Worm (Caenorhabditis elegans) whole organism, L3 larva: ENCODE measurements around the gene nhr-107.

Source experiments
- R02D3.7 ChIP-seq: fragments of 150-350 bp; optimal IDR thresholded peaks from 2 replicates; lab custom pipeline; 2014; ENCODE audit warnings: missing biosample characterization, missing genetic modification characterization
- aly-2 ChIP-seq: fragments of 150-350 bp; optimal IDR thresholded peaks from 2 replicates; lab custom pipeline; 2014; ENCODE audit warnings: missing biosample characterization, missing genetic modification characterization
- ama-1 ChIP-seq: fragments of 150-350 bp; optimal IDR thresholded peaks from 2 replicates; lab custom pipeline; 2018
- ceh-16 ChIP-seq: sonication (generic microtip); optimal IDR thresholded peaks from 2 replicates; lab custom pipeline; 2017; ENCODE audit warnings: missing biosample characterization, missing genetic modification characterization
- ceh-9 ChIP-seq: sonication (generic microtip); optimal IDR thresholded peaks from 2 replicates; lab custom pipeline; 2018; ENCODE audit warnings: missing biosample characterization, missing genetic modification characterization
- daf-12 ChIP-seq: fragments of 150-350 bp; optimal IDR thresholded peaks from 2 replicates; lab custom pipeline; 2014; ENCODE audit warnings: missing biosample characterization, missing genetic modification reagents, missing genetic modification characterization
- egl-27 ChIP-seq: sonication (generic microtip); optimal IDR thresholded peaks from 4 replicates; lab custom pipeline; 2017; ENCODE audit warnings: missing biosample characterization, missing genetic modification reagents, missing genetic modification characterization
- elt-1 ChIP-seq: fragments of 150-350 bp; optimal IDR thresholded peaks from 2 replicates; lab custom pipeline; 2014; ENCODE audit warnings: missing biosample characterization, missing genetic modification characterization
- elt-2 ChIP-seq: sonication (generic microtip); optimal IDR thresholded peaks from 2 replicates; lab custom pipeline; 2016; ENCODE audit warnings: missing genetic modification reagents, mild to moderate bottlenecking, missing genetic modification characterization, missing compliant biosample characterization
- elt-3 ChIP-seq, 3 experiments: fragments of 150-350 bp in 1 of 3; sonication (generic microtip) in 2 of 3; optimal IDR thresholded peaks; 2 replicates in 2 of 3; 4 replicates in 1 of 3; lab custom pipeline; 2014 to 2017; ENCODE audit warnings: missing biosample characterization in 3 of 3, missing genetic modification characterization in 3 of 3
- eor-1 ChIP-seq, 2 experiments: fragments of 150-350 bp; optimal IDR thresholded peaks; 2 replicates each; lab custom pipeline; 2014 to 2018; ENCODE audit warnings: missing biosample characterization in 2 of 2, missing genetic modification characterization in 2 of 2
- hmg-11 ChIP-seq: sonication (generic microtip); optimal IDR thresholded peaks from 2 replicates; lab custom pipeline; 2016; ENCODE audit warnings: missing genetic modification characterization, missing compliant biosample characterization
- jun-1 ChIP-seq: fragments of 150-350 bp; optimal IDR thresholded peaks from 2 replicates; lab custom pipeline; 2014; ENCODE audit warnings: missing biosample characterization, missing genetic modification reagents, missing genetic modification characterization
- lsy-12 ChIP-seq: sonication (generic microtip); optimal IDR thresholded peaks from 2 replicates; lab custom pipeline; 2016; ENCODE audit warnings: mild to moderate bottlenecking, missing genetic modification characterization, missing compliant biosample characterization
- mdl-1 ChIP-seq: fragments of 150-350 bp; optimal IDR thresholded peaks from 2 replicates; lab custom pipeline; 2014; ENCODE audit warnings: missing biosample characterization, missing genetic modification characterization
- mml-1 ChIP-seq: fragments of 150-350 bp; sonication (generic microtip); optimal IDR thresholded peaks from 3 replicates; lab custom pipeline; 2014; ENCODE audit warnings: missing biosample characterization, missing genetic modification characterization
- nfya-1 ChIP-seq: sonication (generic microtip); optimal IDR thresholded peaks from 2 replicates; lab custom pipeline; 2017; ENCODE audit warnings: missing genetic modification characterization, mild to moderate bottlenecking, missing compliant biosample characterization, antibody characterized with exemption, moderate library complexity; ENCODE audit not compliant: insufficient read depth
- nhr-11 ChIP-seq: fragments of 150-350 bp; optimal IDR thresholded peaks from 2 replicates; lab custom pipeline; 2014; ENCODE audit warnings: missing biosample characterization, missing genetic modification characterization
- nhr-23 ChIP-seq: fragments of 150-350 bp; optimal IDR thresholded peaks from 2 replicates; lab custom pipeline; 2014; ENCODE audit warnings: missing biosample characterization, missing genetic modification reagents, missing genetic modification characterization
- nhr-43 ChIP-seq: sonication (generic microtip); optimal IDR thresholded peaks from 2 replicates; lab custom pipeline; 2016; ENCODE audit warnings: mild to moderate bottlenecking, missing genetic modification characterization, missing compliant biosample characterization; ENCODE audit not compliant: poor library complexity, severe bottlenecking
- nhr-76 ChIP-seq: fragments of 150-350 bp; sonication (generic microtip); optimal IDR thresholded peaks from 5 replicates; lab custom pipeline; 2014; ENCODE audit warnings: missing biosample characterization, missing genetic modification characterization
- nhr-77 ChIP-seq: fragments of 150-350 bp; optimal IDR thresholded peaks from 2 replicates; lab custom pipeline; 2014; ENCODE audit warnings: missing biosample characterization, missing genetic modification characterization
- pqm-1 ChIP-seq: fragments of 150-350 bp; optimal IDR thresholded peaks from 2 replicates; lab custom pipeline; 2017; ENCODE audit warnings: missing biosample characterization, missing genetic modification characterization, inconsistent platforms
- sea-2 ChIP-seq: fragments of 150-350 bp; sonication (generic microtip); optimal IDR thresholded peaks from 4 replicates; lab custom pipeline; 2014; ENCODE audit warnings: missing biosample characterization, missing genetic modification reagents, missing genetic modification characterization
- skn-1 ChIP-seq: fragments of 150-350 bp; optimal IDR thresholded peaks from 2 replicates; lab custom pipeline; 2014; ENCODE audit warnings: missing biosample characterization, missing genetic modification characterization
- snpc-4 ChIP-seq: fragments of 150-350 bp; optimal IDR thresholded peaks from 2 replicates; lab custom pipeline; 2014; ENCODE audit warnings: missing biosample characterization, missing genetic modification characterization
- tbx-2 ChIP-seq: sonication (generic microtip); optimal IDR thresholded peaks from 2 replicates; lab custom pipeline; 2016; ENCODE audit warnings: mild to moderate bottlenecking, missing genetic modification characterization, missing compliant biosample characterization
- unc-39 ChIP-seq: sonication (generic microtip); optimal IDR thresholded peaks from 4 replicates; lab custom pipeline; 2017; ENCODE audit warnings: missing biosample characterization, missing genetic modification characterization
- unc-62 ChIP-seq: fragments of 150-350 bp; sonication (generic microtip); optimal IDR thresholded peaks from 4 replicates; lab custom pipeline; 2014; ENCODE audit warnings: missing biosample characterization, missing genetic modification reagents, missing genetic modification characterization
- zag-1 ChIP-seq: fragments of 150-350 bp; optimal IDR thresholded peaks from 2 replicates; lab custom pipeline; 2014; ENCODE audit warnings: missing biosample characterization, missing genetic modification characterization
- ztf-11 ChIP-seq: fragments of 150-350 bp; optimal IDR thresholded peaks from 2 replicates; lab custom pipeline; 2014; ENCODE audit warnings: missing biosample characterization, missing genetic modification characterization
- ztf-4 ChIP-seq: fragments of 150-350 bp; optimal IDR thresholded peaks from 2 replicates; lab custom pipeline; 2014; ENCODE audit warnings: missing biosample characterization, missing genetic modification characterization

The nhr-107 gene

DNA sequence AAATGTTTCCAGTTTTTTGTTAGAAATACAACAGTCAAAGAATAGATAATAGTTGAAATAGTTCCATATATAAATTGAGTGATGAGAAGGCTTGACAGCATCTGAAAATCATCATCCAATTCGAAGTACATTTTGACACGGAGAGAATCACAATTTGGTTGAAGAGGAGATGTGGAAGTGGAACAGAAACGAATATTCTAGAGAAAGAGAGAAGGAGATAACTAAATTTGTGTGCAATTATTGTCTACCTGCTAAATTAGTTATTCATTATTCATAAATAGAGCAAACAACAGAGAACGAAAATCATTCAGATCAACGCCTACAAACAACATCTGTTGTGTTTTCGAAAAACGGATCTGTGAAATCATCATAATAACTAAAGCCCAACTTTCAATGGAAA lies 43.1 kb downstream of the nhr-107 start, which contains the start of gene srg-31:
TSS of gene srg-31 (minus strand) at position 101 of the 400 bp plus-strand sequence.
- no peak for TF ChIP-seq eor-1 (tag; optimal IDR thresholded peaks at IDR 0.05; lab: Kevin White, UChicago)
- no peak for TF ChIP-seq nhr-43 (tag; lab: Kevin White, UChicago)
- TF ChIP-seq aly-2, result no peak
- TF ChIP-seq, all 47 proteins: peak for 0

DNA sequence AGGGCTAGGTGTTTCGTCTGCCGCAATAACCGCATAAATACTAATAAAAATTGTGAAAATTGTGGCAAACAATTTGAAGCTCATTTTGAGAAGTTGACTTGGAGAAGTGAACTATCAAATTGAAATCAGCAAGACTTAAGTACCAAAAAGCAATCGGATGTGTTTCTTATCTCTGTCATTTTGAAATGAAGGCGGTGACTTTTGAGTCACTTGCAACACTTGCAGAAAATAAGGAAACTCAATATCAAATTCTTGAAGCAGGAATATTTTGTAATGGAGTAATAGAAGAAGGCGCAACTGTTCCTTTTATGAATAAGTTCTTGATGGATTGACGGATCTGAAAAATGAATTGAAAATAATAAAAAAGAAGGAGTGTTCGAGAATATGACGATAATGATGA lies 45.6 kb downstream of the nhr-107 start, which contains the start of gene T07H8.11:
TSS of gene T07H8.11 (minus strand) at position 101 of the 400 bp plus-strand sequence.
- no peak for TF ChIP-seq tbx-2
- TF ChIP-seq mdl-1 (tag; lab: Kevin White, UChicago), result no peak
- TF ChIP-seq aly-2, result no peak

- no peak for TF ChIP-seq snpc-4 (tag; lab: Kevin White, UChicago)
- TF ChIP-seq ceh-16, result no peak
- no peak for TF ChIP-seq nhr-76 (tag; lab: Kevin White, UChicago)
- no peak for TF ChIP-seq ama-1 (lab: Kevin White, UChicago)
- no peak for TF ChIP-seq sea-2 (GFP tag; lab: Kevin White, UChicago)
- no peak for TF ChIP-seq mdl-1 (tag; lab: Kevin White, UChicago)
- no peak for TF ChIP-seq ztf-4
- TF ChIP-seq daf-12 (tag; lab: Kevin White, UChicago), result no peak
- no peak for TF ChIP-seq jun-1 (tag; lab: Kevin White, UChicago)
- TF ChIP-seq nhr-23, result no peak
- TF ChIP-seq ceh-9 (tag; lab: Kevin White, UChicago), result no peak
- no peak for TF ChIP-seq pqm-1 (tag; lab: Kevin White, UChicago)
- no peak for TF ChIP-seq mml-1 (tag; lab: Kevin White, UChicago)
- TF ChIP-seq lsy-12 (tag; lab: Kevin White, UChicago), result no peak
- TF ChIP-seq ztf-11 (tag; lab: Kevin White, UChicago), result no peak
- TF ChIP-seq egl-27, result no peak
- TF ChIP-seq R02D3.7, result no peak
- TF ChIP-seq eor-1 (tag; optimal IDR thresholded peaks at IDR 0.05; lab: Kevin White, UChicago), result no peak
- no peak for TF ChIP-seq skn-1 (tag; lab: Kevin White, UChicago)
- no peak for TF ChIP-seq nhr-11 (tag; lab: Kevin White, UChicago)
Observed at ce11 chrV:6949770-6950169, 47.1 kb downstream of the nhr-107 start, which contains the start of gene Y57E12B.11. Y57E12B.11 (minus strand) TSS chrV:6949870.

ce11 chrV:6948225-6948624 lies 48.7 kb downstream of the nhr-107 start, which contains the start of gene Y57E12B.1:
Y57E12B.1 (plus strand) TSS chrV:6948525.
- TF ChIP-seq nhr-77 (tag; lab: Kevin White, UChicago), result no peak
- TF ChIP-seq snpc-4 (tag; lab: Kevin White, UChicago), result no peak
- TF ChIP-seq ama-1 (lab: Kevin White, UChicago), result no peak
- TF ChIP-seq jun-1 (tag; lab: Kevin White, UChicago), result no peak
- no peak for TF ChIP-seq mml-1 (tag; lab: Kevin White, UChicago)
- no peak for TF ChIP-seq unc-39 (tag; lab: Kevin White, UChicago)
- TF ChIP-seq egl-27, result no peak
- TF ChIP-seq, all 47 proteins: peak for 0

DNA sequence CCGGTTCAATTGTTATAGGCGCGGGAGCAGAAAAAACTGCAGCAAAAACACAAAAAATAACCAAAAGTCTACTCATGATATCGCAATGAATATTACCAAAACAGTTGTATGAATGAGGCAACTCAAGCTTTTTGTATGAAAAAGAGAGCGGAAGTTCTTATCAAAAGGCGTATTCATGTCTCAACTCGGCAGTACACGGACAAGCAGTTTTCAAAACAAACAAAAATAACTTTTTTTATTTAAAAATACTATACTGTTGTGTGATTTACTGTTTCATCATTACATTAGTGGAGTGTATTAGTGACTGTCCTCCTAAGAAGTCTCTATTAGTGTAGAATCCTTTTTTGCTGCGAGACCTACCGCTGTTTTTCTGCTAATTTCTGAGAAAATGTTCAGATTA lies 49.4 kb downstream of the nhr-107 start, which contains the start of gene Y57E12B.4:
TSS of gene Y57E12B.4 (minus strand) at position 101 of the 400 bp plus-strand sequence.
- TF ChIP-seq jun-1 (tag; lab: Kevin White, UChicago) (no peak), elt-1 (tag; lab: Kevin White, UChicago) (no peak), pqm-1 (tag; lab: Kevin White, UChicago) (no peak), hmg-11 (no peak), nhr-23 (no peak), nhr-77 (tag; lab: Kevin White, UChicago) (no peak), nfya-1 (tag; lab: Kevin White, UChicago) (no peak), eor-1 (tag; optimal IDR thresholded peaks at IDR 0.05; lab: Kevin White, UChicago) (no peak), elt-3 (tag; optimal IDR thresholded peaks at IDR 0.05; lab: Kevin White, UChicago) (no peak), unc-62 (no peak), zag-1 (no peak), ceh-9 (tag; lab: Kevin White, UChicago) (no peak), unc-39 (tag; lab: Kevin White, UChicago) (no peak), R02D3.7 (no peak), elt-2 (no peak), ztf-4 (no peak), tbx-2 (no peak)
- TF ChIP-seq, all 47 proteins: peak for 0
